Fruit fly (Drosophila melanogaster) whole organism: ENCODE data around the gene CG14269.

Experiments
- CG8478 ChIP-seq: fragments of >200 bp; optimal IDR thresholded peaks from 2 replicates; lab custom pipeline; 2018; ENCODE audit warnings: inconsistent platforms
- Dll ChIP-seq: fragments of >200 bp; optimal IDR thresholded peaks from 2 replicates; lab custom pipeline; 2017
- pan ChIP-seq: fragments of >200 bp; optimal IDR thresholded peaks from 2 replicates; lab custom pipeline; 2017
- psq ChIP-seq: fragments of >200 bp; optimal IDR thresholded peaks from 2 replicates; lab custom pipeline; 2017
- usp ChIP-seq: fragments of >200 bp; optimal IDR thresholded peaks from 2 replicates; lab custom pipeline; 2017; ENCODE audit warnings: missing biosample characterization, missing genetic modification characterization, mixed read lengths

dm6 chrX:3457518-3457917 lies 21.9 kb upstream of the CG14269 start:
- TF ChIP-seq CG8478, result no peak
- TF ChIP-seq pan (lab: Kevin White, UChicago), result no peak
- no peak for TF ChIP-seq psq (lab: Kevin White, UChicago)
- TF ChIP-seq usp (GFP tag; lab: Kevin White, UChicago), result no peak
- no peak for TF ChIP-seq Dll (lab: Kevin White, UChicago)
